Fruit fly (Drosophila melanogaster) whole organism, embryonic: Measurements from ENCODE around the gene CG5500.

ENCODE experiments used
- Asciz ChIP-seq: fragments of 200-800 bp; sonication (Bioruptor generic); optimal IDR thresholded peaks from 2 replicates; lab custom pipeline; 2017; ENCODE audit warnings: missing biosample characterization, mild to moderate bottlenecking, missing genetic modification characterization, missing genetic modification reagents
- Atf-2 ChIP-seq: fragments of 200-800 bp; sonication (Bioruptor generic); optimal IDR thresholded peaks from 2 replicates; lab custom pipeline; 2016; ENCODE audit warnings: missing biosample characterization, missing genetic modification characterization
- Atf6 ChIP-seq: fragments of 200-800 bp; sonication (Bioruptor generic); IDR thresholded peaks from 2 replicates; pipeline ENCODE4 v1.3.6; 2022; ENCODE audit warnings: missing biosample characterization, missing genetic modification characterization
- Awh ChIP-seq: fragments of 200-800 bp; sonication (Bioruptor generic); IDR thresholded peaks from 2 replicates; pipeline ENCODE4, ENCODE4 v1.3.6; 2022; ENCODE audit warnings: missing biosample characterization, missing genetic modification characterization
- C15 ChIP-seq: fragments of 200-800 bp; sonication (Bioruptor generic); IDR thresholded peaks from 3 replicates; pipeline ENCODE4 v1.3.6; 2022; ENCODE audit warnings: missing biosample characterization, missing genetic modification characterization
- CG10274 ChIP-seq: fragments of 200-800 bp; sonication (Bioruptor generic); optimal IDR thresholded peaks from 3 replicates; lab custom pipeline; 2017; ENCODE audit warnings: missing biosample characterization, mild to moderate bottlenecking, missing genetic modification characterization
- CG10959 ChIP-seq: fragments of 200-800 bp; sonication (Bioruptor generic); IDR thresholded peaks from 2 replicates; pipeline ENCODE4 v1.3.6; 2022; ENCODE audit warnings: missing biosample characterization, missing genetic modification characterization
- CG12769 ChIP-seq: fragments of 200-800 bp; sonication (Bioruptor generic); optimal IDR thresholded peaks from 2 replicates; lab custom pipeline; 2019; ENCODE audit warnings: missing biosample characterization, mild to moderate bottlenecking, missing genetic modification characterization, moderate library complexity
- CG13624 ChIP-seq: fragments of 200-800 bp; sonication (Bioruptor generic); optimal IDR thresholded peaks from 2 replicates; lab custom pipeline; 2016; ENCODE audit warnings: missing biosample characterization, missing genetic modification characterization
- CG14014 ChIP-seq: fragments of 200-800 bp; sonication (Bioruptor generic); IDR thresholded peaks from 2 replicates; pipeline ENCODE4 v1.3.6; 2022; ENCODE audit warnings: missing biosample characterization, missing genetic modification characterization
- CG14710 ChIP-seq: fragments of 200-800 bp; sonication (Bioruptor generic); optimal IDR thresholded peaks from 3 replicates; lab custom pipeline; 2019; ENCODE audit warnings: missing biosample characterization, mild to moderate bottlenecking, missing genetic modification characterization, moderate library complexity
- CG14860 ChIP-seq: fragments of 200-800 bp; sonication (Bioruptor generic); IDR thresholded peaks from 3 replicates; pipeline ENCODE4 v1.3.6; 2022; ENCODE audit warnings: missing biosample characterization, missing genetic modification characterization; ENCODE audit not compliant: partially characterized antibody
- CG17385 ChIP-seq: fragments of 200-800 bp; sonication (Bioruptor generic); optimal IDR thresholded peaks from 3 replicates; lab custom pipeline; 2018; ENCODE audit warnings: missing biosample characterization, mild to moderate bottlenecking, missing genetic modification characterization
- CG6272 ChIP-seq: fragments of 200-800 bp; sonication (Bioruptor generic); IDR thresholded peaks from 2 replicates; pipeline ENCODE4 v1.3.6; 2022; ENCODE audit warnings: missing biosample characterization, missing genetic modification characterization
- CG7372 ChIP-seq: fragments of 200-800 bp; sonication (Bioruptor generic); IDR thresholded peaks from 2 replicates; pipeline ENCODE4 v1.3.6; 2022; ENCODE audit warnings: missing biosample characterization, missing genetic modification characterization
- CG7786 ChIP-seq: fragments of 200-800 bp; sonication (Bioruptor generic); optimal IDR thresholded peaks from 2 replicates; lab custom pipeline; 2016; ENCODE audit warnings: missing biosample characterization, missing genetic modification characterization
- CG7987 ChIP-seq: fragments of 200-800 bp; sonication (Bioruptor generic); optimal IDR thresholded peaks from 2 replicates; lab custom pipeline; 2018; ENCODE audit warnings: missing biosample characterization, mild to moderate bottlenecking, missing genetic modification characterization, moderate library complexity
- CG8765 ChIP-seq: fragments of 200-800 bp; sonication (Bioruptor generic); IDR thresholded peaks from 2 replicates; pipeline ENCODE4 v1.3.6; 2022; ENCODE audit warnings: missing biosample characterization, missing genetic modification characterization
- CG9437 ChIP-seq: fragments of 200-800 bp; sonication (Bioruptor generic); optimal IDR thresholded peaks from 2 replicates; lab custom pipeline; 2018; ENCODE audit warnings: missing biosample characterization, mild to moderate bottlenecking, missing genetic modification characterization
- CG9797 ChIP-seq: fragments of 200-800 bp; sonication (Bioruptor generic); optimal IDR thresholded peaks from 3 replicates; lab custom pipeline; 2018; ENCODE audit warnings: missing biosample characterization, mild to moderate bottlenecking, missing genetic modification characterization
- Camta ChIP-seq: fragments of 200-800 bp; sonication (Bioruptor generic); optimal IDR thresholded peaks from 2 replicates; lab custom pipeline; 2016; ENCODE audit warnings: missing biosample characterization, missing genetic modification characterization
- Doc3 ChIP-seq: fragments of 200-800 bp; sonication (Bioruptor generic); IDR thresholded peaks from 3 replicates; pipeline ENCODE4 v1.3.6; 2022; ENCODE audit warnings: missing biosample characterization, missing genetic modification characterization; ENCODE audit not compliant: partially characterized antibody
- E2f1 ChIP-seq: fragments of 200-800 bp; sonication (Bioruptor generic); IDR thresholded peaks from 2 replicates; pipeline ENCODE4 v1.3.6; 2022; ENCODE audit warnings: missing biosample characterization, missing genetic modification characterization
- Lim3 ChIP-seq: fragments of 200-800 bp; sonication (Bioruptor generic); IDR thresholded peaks from 2 replicates; pipeline ENCODE4 v1.3.6; 2022; ENCODE audit warnings: missing biosample characterization, missing genetic modification characterization
- Stat92E ChIP-seq, 3 experiments: fragments of >200 bp in 2 of 3; fragments of 200-800 bp in 1 of 3; sonication (Bioruptor generic) in 1 of 3; optimal IDR thresholded peaks; 2 replicates each; lab custom pipeline; 2017 to 2019; ENCODE audit warnings: missing biosample characterization in 3 of 3, missing genetic modification characterization in 3 of 3, mild to moderate bottlenecking in 1 of 3, moderate library complexity in 1 of 3
- Trl ChIP-seq, 3 experiments: fragments of >200 bp in 2 of 3; fragments of 200-800 bp in 1 of 3; sonication (Bioruptor generic) in 1 of 3; optimal IDR thresholded peaks; 2 replicates in 1 of 3; 3 replicates in 2 of 3; lab custom pipeline; 2016 to 2017; ENCODE audit warnings: missing biosample characterization in 1 of 3, missing genetic modification characterization in 1 of 3
- bbx ChIP-seq: fragments of 200-800 bp; sonication (Bioruptor generic); IDR thresholded peaks from 2 replicates; pipeline ENCODE4 v1.3.6; 2022; ENCODE audit warnings: missing biosample characterization, missing genetic modification characterization; ENCODE audit not compliant: partially characterized antibody
- cas ChIP-seq: fragments of 200-800 bp; sonication (Bioruptor generic); IDR thresholded peaks from 2 replicates; pipeline ENCODE4 v1.3.6; 2022; ENCODE audit warnings: missing biosample characterization, missing genetic modification characterization
- caup ChIP-seq: fragments of 200-800 bp; sonication (Bioruptor generic); optimal IDR thresholded peaks from 3 replicates; lab custom pipeline; 2017; ENCODE audit warnings: missing biosample characterization, mild to moderate bottlenecking, missing genetic modification characterization, moderate library complexity; ENCODE audit not compliant: severe bottlenecking
- chinmo ChIP-seq: fragments of 200-800 bp; sonication (Bioruptor generic); IDR thresholded peaks from 4 replicates; pipeline ENCODE4 v1.3.6; 2022; ENCODE audit warnings: missing biosample characterization, missing genetic modification characterization; ENCODE audit not compliant: partially characterized antibody
- dati ChIP-seq: fragments of 200-800 bp; sonication (Bioruptor generic); IDR thresholded peaks from 2 replicates; pipeline ENCODE4 v1.3.6; 2022; ENCODE audit warnings: missing biosample characterization, missing genetic modification characterization
- dmrt99B ChIP-seq: fragments of 200-800 bp; sonication (Bioruptor generic); optimal IDR thresholded peaks from 2 replicates; lab custom pipeline; 2018; ENCODE audit warnings: missing biosample characterization, mild to moderate bottlenecking, missing genetic modification characterization, moderate library complexity
- gro ChIP-seq: fragments of 200-800 bp; sonication (Bioruptor generic); optimal IDR thresholded peaks from 2 replicates; lab custom pipeline; 2016; ENCODE audit warnings: missing biosample characterization, missing genetic modification characterization
- lov ChIP-seq, 2 experiments: fragments of 200-800 bp in 1 of 2; fragments of >200 bp in 1 of 2; sonication (Bioruptor generic) in 1 of 2; IDR thresholded peaks in 1 of 2; optimal IDR thresholded peaks in 1 of 2; 2 replicates in 1 of 2; 3 replicates in 1 of 2; pipeline versions ENCODE4 v1.3.6 to Lab custom; 2017 to 2022; ENCODE audit warnings: missing biosample characterization in 1 of 2, missing genetic modification characterization in 1 of 2
- mam ChIP-seq: fragments of 200-800 bp; sonication (Bioruptor generic); optimal IDR thresholded peaks from 3 replicates; lab custom pipeline; 2016; ENCODE audit warnings: missing biosample characterization, missing genetic modification characterization
- nom ChIP-seq: fragments of 200-800 bp; sonication (Bioruptor generic); optimal IDR thresholded peaks from 2 replicates; lab custom pipeline; 2017; ENCODE audit warnings: missing biosample characterization, missing genetic modification characterization, mild to moderate bottlenecking, moderate library complexity, missing genetic modification reagents
- otp ChIP-seq: fragments of 200-800 bp; sonication (Bioruptor generic); IDR thresholded peaks from 3 replicates; pipeline ENCODE4, ENCODE4 v1.3.6; 2022; ENCODE audit warnings: missing biosample characterization, missing genetic modification characterization
- pnt ChIP-seq: fragments of 200-800 bp; sonication (Bioruptor generic); optimal IDR thresholded peaks from 3 replicates; lab custom pipeline; 2016; ENCODE audit warnings: missing biosample characterization, missing genetic modification characterization
- ranshi ChIP-seq: fragments of 200-800 bp; sonication (Bioruptor generic); IDR thresholded peaks from 2 replicates; pipeline ENCODE4 v1.3.6; 2022; ENCODE audit warnings: missing biosample characterization, missing genetic modification characterization
- ro ChIP-seq: fragments of 200-800 bp; sonication (Bioruptor generic); IDR thresholded peaks from 2 replicates; pipeline ENCODE4 v1.3.6; 2022; ENCODE audit warnings: missing biosample characterization, missing genetic modification characterization
- row ChIP-seq: fragments of 200-800 bp; sonication (Bioruptor generic); IDR thresholded peaks from 3 replicates; pipeline ENCODE4 v1.3.6; 2022; ENCODE audit warnings: missing biosample characterization, missing genetic modification characterization
- salm ChIP-seq: fragments of 200-800 bp; sonication (Bioruptor generic); optimal IDR thresholded peaks from 2 replicates; lab custom pipeline; 2018; ENCODE audit warnings: missing biosample characterization, mild to moderate bottlenecking, missing genetic modification characterization
- sc ChIP-seq, 3 experiments: fragments of >200 bp in 2 of 3; fragments of 200-800 bp in 1 of 3; sonication (Bioruptor generic) in 1 of 3; optimal IDR thresholded peaks; 2 replicates in 2 of 3; 3 replicates in 1 of 3; lab custom pipeline; 2017; ENCODE audit warnings: mild to moderate bottlenecking in 1 of 3, missing biosample characterization in 1 of 3, missing genetic modification characterization in 1 of 3, missing genetic modification reagents in 1 of 3
- tin ChIP-seq: fragments of 200-800 bp; sonication (Bioruptor generic); optimal IDR thresholded peaks from 3 replicates; lab custom pipeline; 2016; ENCODE audit warnings: missing biosample characterization, missing genetic modification characterization
- unpg ChIP-seq: fragments of 200-800 bp; sonication (Bioruptor generic); optimal IDR thresholded peaks from 3 replicates; lab custom pipeline; 2018; ENCODE audit warnings: missing biosample characterization, mild to moderate bottlenecking, missing genetic modification characterization, moderate library complexity
- vvl ChIP-seq: fragments of 200-800 bp; sonication (Bioruptor generic); IDR thresholded peaks from 2 replicates; pipeline ENCODE4 v1.3.6; 2022; ENCODE audit warnings: missing biosample characterization, missing genetic modification characterization
- z ChIP-seq: fragments of 200-800 bp; sonication (Bioruptor generic); IDR thresholded peaks from 3 replicates; pipeline ENCODE4 v1.3.6; 2022; ENCODE audit warnings: missing biosample characterization, missing genetic modification characterization

Gene CG5500

DNA sequence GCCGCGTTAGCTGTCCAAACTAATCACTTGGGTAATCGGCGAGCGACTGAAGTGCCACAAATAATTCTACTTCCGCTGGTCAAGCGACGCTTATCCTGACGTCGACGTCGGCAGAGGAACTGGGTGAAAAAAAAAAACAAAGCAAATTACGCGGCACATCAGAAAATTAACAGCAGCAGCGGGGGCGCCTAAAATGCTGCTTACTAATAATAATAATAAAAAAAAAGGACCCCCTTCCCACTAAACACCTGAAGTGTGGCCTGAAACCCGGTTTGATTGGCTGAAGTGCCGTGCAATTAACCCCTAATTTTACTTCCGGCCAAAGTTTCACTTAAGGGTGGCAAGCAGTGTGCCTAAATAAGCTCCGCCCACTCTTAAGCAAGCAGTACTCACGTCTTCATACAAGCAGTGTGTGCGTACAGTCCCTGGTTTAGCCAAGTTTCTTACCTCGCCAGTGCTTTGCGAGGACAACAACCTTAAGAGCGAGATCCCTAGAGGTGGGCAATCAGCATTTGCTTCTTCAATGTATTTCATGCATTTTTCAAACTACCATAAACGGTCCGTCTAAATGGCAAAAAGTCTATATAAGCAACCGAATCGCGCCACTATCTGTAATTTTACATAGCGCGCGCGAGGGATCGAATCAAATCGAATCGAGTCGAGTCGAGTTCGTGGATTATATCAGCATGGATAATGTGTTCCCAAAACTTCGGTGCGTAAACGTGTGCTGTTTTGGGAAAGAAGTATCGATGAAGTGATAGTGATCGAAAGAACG lies 4.9 kb downstream of the CG5500 start, which contains the start of the genes ro and T48 (continued):
- TF ChIP-seq row (GFP tag; lab: Robert Waterston, UW) (peak; percentile 46), CG13624 (peak; percentile 85), gro (GFP tag; lab: Kevin White, UChicago) (peak; percentile 79), z (GFP tag; lab: Robert Waterston, UW) (no peak), CG14710 (tag; lab: Kevin White, UChicago) (peak; percentile 85), CG14860 (GFP tag; lab: Robert Waterston, UW) (0 out of 3 replicates have a peak, but pooled peaks have one; percentile 8), caup (GFP tag; lab: Kevin White, UChicago) (peak; percentile 66), ro (GFP tag; lab: Robert Waterston, UW) (no peak), lov (optimal IDR thresholded peaks at IDR 0.05; lab: Kevin White, UChicago) (no peak), lov (GFP tag; IDR thresholded peaks at IDR 0.05; lab: Robert Waterston, UW) (0 out of 3 replicates have a peak, but pooled peaks have one; percentile 41), cas (GFP tag; lab: Robert Waterston, UW) (no peak), E2f1 (GFP tag; lab: Robert Waterston, UW) (no peak), pnt (GFP tag; lab: Kevin White, UChicago) (no peak), CG6272 (GFP tag; lab: Robert Waterston, UW) (peak; percentile 22; the same call in 1 of the 2 replicates), Stat92E (GFP tag; optimal IDR thresholded peaks at IDR 0.05; lab: Kevin White, UChicago) (peak in 1 of 3 experiments; percentile 87), CG10274 (no peak), salm (tag; lab: Kevin White, UChicago) (no peak), Trl (optimal IDR thresholded peaks at IDR 0.05; lab: Kevin White, UChicago) (no peak), Trl (GFP tag; optimal IDR thresholded peaks at IDR 0.05; lab: Kevin White, UChicago) (peak; percentile 67), Camta (peak; percentile 22), mam (GFP tag; lab: Kevin White, UChicago) (peak; percentile 65), tin (GFP tag; lab: Kevin White, UChicago) (peak; percentile 51), CG7372 (GFP tag; lab: Robert Waterston, UW) (no peak), Doc3 (GFP tag; lab: Robert Waterston, UW) (0 out of 3 replicates have a peak, but pooled peaks have one; percentile 21), CG7987 (GFP tag; lab: Kevin White, UChicago) (peak; percentile 42), nom (GFP tag; lab: Kevin White, UChicago) (peak; percentile 9), CG10959 (GFP tag; lab: Robert Waterston, UW) (no peak), sc (optimal IDR thresholded peaks at IDR 0.05; lab: Kevin White, UChicago) (no peak), sc (GFP tag; optimal IDR thresholded peaks at IDR 0.05; lab: Kevin White, UChicago) (no peak), CG12769 (tag; lab: Kevin White, UChicago) (peak; percentile 81), CG14014 (GFP tag; lab: Robert Waterston, UW) (peak; percentile 42; the same call in 1 of the 2 replicates), Lim3 (GFP tag; lab: Robert Waterston, UW) (no peak), CG9437 (GFP tag; lab: Kevin White, UChicago) (no peak), CG17385 (GFP tag; lab: Kevin White, UChicago) (peak; percentile 53), chinmo (GFP tag; lab: Robert Waterston, UW) (peak; percentile 91; the same call in 3 of the 4 replicates), Atf6 (GFP tag; lab: Robert Waterston, UW) (peak; percentile 51; the same call in 1 of the 2 replicates), Asciz (GFP tag; lab: Kevin White, UChicago) (no peak), CG7786 (GFP tag; lab: Kevin White, UChicago) (peak; percentile 47), dmrt99B (tag; lab: Kevin White, UChicago) (no peak), bbx (GFP tag; lab: Robert Waterston, UW) (peak; percentile 78), otp (GFP tag; lab: Robert Waterston, UW) (no peak), C15 (no peak), dati (no peak), CG9797 (GFP tag; lab: Kevin White, UChicago) (peak; percentile 98), ranshi (peak; percentile 38; the same call in 1 of the 2 replicates), Atf-2 (GFP tag; lab: Kevin White, UChicago) (no peak), vvl (peak; percentile 70), Awh (GFP tag; lab: Robert Waterston, UW) (no peak), unpg (GFP tag; lab: Kevin White, UChicago) (peak; percentile 15), CG8765 (GFP tag; lab: Robert Waterston, UW) (no peak)
